Fruit fly (Drosophila melanogaster) whole organism, embryonic: ENCODE results near the gene nxf2.

Experiments
- ATbp ChIP-seq: fragments of 200-800 bp; sonication (Bioruptor generic); optimal IDR thresholded peaks from 2 replicates; lab custom pipeline; 2017; ENCODE audit warnings: missing biosample characterization, mild to moderate bottlenecking, missing genetic modification characterization, missing genetic modification reagents
- Antp ChIP-seq: fragments of 200-800 bp; sonication (Bioruptor generic); optimal IDR thresholded peaks from 3 replicates; lab custom pipeline; 2016; ENCODE audit warnings: missing biosample characterization, missing genetic modification characterization
- Asciz ChIP-seq: fragments of 200-800 bp; sonication (Bioruptor generic); optimal IDR thresholded peaks from 2 replicates; lab custom pipeline; 2017; ENCODE audit warnings: missing biosample characterization, mild to moderate bottlenecking, missing genetic modification characterization, missing genetic modification reagents
- BtbVII ChIP-seq: fragments of 200-800 bp; sonication (Bioruptor generic); optimal IDR thresholded peaks from 3 replicates; lab custom pipeline; 2017; ENCODE audit warnings: missing biosample characterization, mild to moderate bottlenecking, missing genetic modification characterization
- CG12942 ChIP-seq: fragments of 200-800 bp; sonication (Bioruptor generic); optimal IDR thresholded peaks from 3 replicates; lab custom pipeline; 2016; ENCODE audit warnings: missing biosample characterization, missing genetic modification characterization
- CG13775 ChIP-seq: fragments of 200-800 bp; sonication (Bioruptor generic); optimal IDR thresholded peaks from 3 replicates; lab custom pipeline; 2017; ENCODE audit warnings: missing biosample characterization, mild to moderate bottlenecking, missing genetic modification characterization
- CG15479 ChIP-seq: fragments of 200-800 bp; sonication (Bioruptor generic); optimal IDR thresholded peaks from 3 replicates; lab custom pipeline; 2019; ENCODE audit warnings: missing biosample characterization, mild to moderate bottlenecking, missing genetic modification characterization, moderate library complexity
- CG18262 ChIP-seq: fragments of 200-800 bp; optimal IDR thresholded peaks from 3 replicates; lab custom pipeline; 2019; ENCODE audit warnings: missing biosample characterization, mild to moderate bottlenecking, missing genetic modification characterization, moderate library complexity
- CG32767 ChIP-seq: fragments of 200-800 bp; sonication (Bioruptor generic); IDR thresholded peaks from 2 replicates; pipeline ENCODE4 v1.3.6; 2022; ENCODE audit warnings: missing biosample characterization, missing genetic modification characterization
- CG3407 ChIP-seq: fragments of 200-800 bp; sonication (Bioruptor generic); optimal IDR thresholded peaks from 2 replicates; lab custom pipeline; 2018; ENCODE audit warnings: missing biosample characterization, mild to moderate bottlenecking, missing genetic modification characterization
- CG3847 ChIP-seq: fragments of 200-800 bp; sonication (Bioruptor generic); IDR thresholded peaks from 2 replicates; pipeline ENCODE4 v1.3.6; 2022; ENCODE audit warnings: missing biosample characterization, missing genetic modification characterization
- CG4424 ChIP-seq: fragments of 200-800 bp; sonication (Bioruptor generic); optimal IDR thresholded peaks from 3 replicates; lab custom pipeline; 2016; ENCODE audit warnings: missing biosample characterization, missing genetic modification characterization
- CG7928 ChIP-seq: fragments of 200-800 bp; sonication (Bioruptor generic); optimal IDR thresholded peaks from 2 replicates; lab custom pipeline; 2017; ENCODE audit warnings: missing biosample characterization, mild to moderate bottlenecking, missing genetic modification characterization
- CG9609 ChIP-seq: fragments of 200-800 bp; sonication (Bioruptor generic); optimal IDR thresholded peaks from 3 replicates; lab custom pipeline; 2016; ENCODE audit warnings: missing biosample characterization, missing genetic modification characterization
- CG9797 ChIP-seq: fragments of 200-800 bp; sonication (Bioruptor generic); optimal IDR thresholded peaks from 3 replicates; lab custom pipeline; 2018; ENCODE audit warnings: missing biosample characterization, mild to moderate bottlenecking, missing genetic modification characterization
- Chrac-16 ChIP-seq: fragments of 200-800 bp; sonication (Bioruptor generic); optimal IDR thresholded peaks from 3 replicates; lab custom pipeline; 2016; ENCODE audit warnings: missing biosample characterization, missing genetic modification characterization
- Dfd ChIP-seq, 2 experiments: fragments of >200 bp; optimal IDR thresholded peaks; 2 replicates each; lab custom pipeline; 2017; ENCODE audit warnings: missing biosample characterization in 2 of 2, missing genetic modification characterization in 2 of 2
- Doc3 ChIP-seq: fragments of 200-800 bp; sonication (Bioruptor generic); IDR thresholded peaks from 3 replicates; pipeline ENCODE4 v1.3.6; 2022; ENCODE audit warnings: missing biosample characterization, missing genetic modification characterization; ENCODE audit not compliant: partially characterized antibody
- E2f1 ChIP-seq: fragments of 200-800 bp; sonication (Bioruptor generic); IDR thresholded peaks from 2 replicates; pipeline ENCODE4 v1.3.6; 2022; ENCODE audit warnings: missing biosample characterization, missing genetic modification characterization
- H2.0 ChIP-seq: fragments of 200-800 bp; sonication (Bioruptor generic); IDR thresholded peaks from 2 replicates; pipeline ENCODE4 v1.3.6; 2022; ENCODE audit warnings: missing biosample characterization, missing genetic modification characterization
- HmgZ ChIP-seq: fragments of 200-800 bp; sonication (Bioruptor generic); optimal IDR thresholded peaks from 2 replicates; lab custom pipeline; 2018; ENCODE audit warnings: missing biosample characterization, mild to moderate bottlenecking, missing genetic modification characterization
- Hmx ChIP-seq: fragments of 200-800 bp; sonication (Bioruptor generic); optimal IDR thresholded peaks from 2 replicates; lab custom pipeline; 2016; ENCODE audit warnings: missing biosample characterization, missing genetic modification characterization
- Lpt ChIP-seq: fragments of >200 bp; optimal IDR thresholded peaks from 2 replicates; lab custom pipeline; 2018; ENCODE audit warnings: missing biosample characterization, missing genetic modification characterization
- NC2β ChIP-seq: fragments of 200-800 bp; sonication (Bioruptor generic); optimal IDR thresholded peaks from 2 replicates; lab custom pipeline; 2016; ENCODE audit warnings: missing biosample characterization, missing genetic modification characterization
- Nf-YB ChIP-seq: fragments of 200-800 bp; sonication (Bioruptor generic); optimal IDR thresholded peaks from 3 replicates; lab custom pipeline; 2019; ENCODE audit warnings: missing biosample characterization, mild to moderate bottlenecking, missing genetic modification characterization, moderate library complexity
- Nf-YC ChIP-seq: fragments of 200-800 bp; optimal IDR thresholded peaks from 3 replicates; lab custom pipeline; 2019; ENCODE audit warnings: missing biosample characterization, mild to moderate bottlenecking, missing genetic modification characterization, moderate library complexity
- Ptx1 ChIP-seq: fragments of 200-800 bp; sonication (Bioruptor generic); IDR thresholded peaks from 2 replicates; pipeline ENCODE4 v1.3.6; 2022; ENCODE audit warnings: missing biosample characterization, missing genetic modification characterization
- chn ChIP-seq: fragments of 200-800 bp; sonication (Bioruptor generic); optimal IDR thresholded peaks from 2 replicates; lab custom pipeline; 2016; ENCODE audit warnings: missing biosample characterization, missing genetic modification characterization
- crol ChIP-seq: fragments of 200-800 bp; sonication (Bioruptor generic); IDR thresholded peaks from 2 replicates; pipeline ENCODE4 v1.3.6; 2022; ENCODE audit warnings: missing biosample characterization, missing genetic modification characterization
- da ChIP-seq: fragments of 200-800 bp; sonication (Bioruptor generic); optimal IDR thresholded peaks from 2 replicates; lab custom pipeline; 2016; ENCODE audit warnings: missing biosample characterization, missing genetic modification characterization
- dmrt99B ChIP-seq: fragments of 200-800 bp; sonication (Bioruptor generic); optimal IDR thresholded peaks from 2 replicates; lab custom pipeline; 2018; ENCODE audit warnings: missing biosample characterization, mild to moderate bottlenecking, missing genetic modification characterization, moderate library complexity
- ewg ChIP-seq: fragments of 200-800 bp; sonication (Bioruptor generic); optimal IDR thresholded peaks from 3 replicates; lab custom pipeline; 2017; ENCODE audit warnings: mild to moderate bottlenecking, missing biosample characterization, missing genetic modification reagents, missing genetic modification characterization
- fu2 ChIP-seq: fragments of 200-800 bp; sonication (Bioruptor generic); optimal IDR thresholded peaks from 2 replicates; lab custom pipeline; 2016; ENCODE audit warnings: missing biosample characterization, missing genetic modification characterization
- gcm ChIP-seq: fragments of 200-800 bp; sonication (Bioruptor generic); optimal IDR thresholded peaks from 2 replicates; lab custom pipeline; 2019; ENCODE audit warnings: missing biosample characterization, mild to moderate bottlenecking, missing genetic modification characterization, moderate library complexity
- grau ChIP-seq: fragments of 200-800 bp; optimal IDR thresholded peaks from 3 replicates; lab custom pipeline; 2019; ENCODE audit warnings: missing biosample characterization, mild to moderate bottlenecking, missing genetic modification characterization, moderate library complexity
- gsb-n ChIP-seq: fragments of 200-800 bp; sonication (Bioruptor generic); optimal IDR thresholded peaks from 3 replicates; lab custom pipeline; 2018; ENCODE audit warnings: missing biosample characterization, mild to moderate bottlenecking, missing genetic modification characterization
- hth ChIP-seq: fragments of >200 bp; optimal IDR thresholded peaks from 2 replicates; lab custom pipeline; 2017; ENCODE audit warnings: inconsistent platforms
- kay ChIP-seq: fragments of 200-800 bp; sonication (Bioruptor generic); optimal IDR thresholded peaks from 2 replicates; lab custom pipeline; 2016; ENCODE audit warnings: missing biosample characterization, missing genetic modification characterization
- ken ChIP-seq: fragments of 200-800 bp; sonication (Bioruptor generic); IDR thresholded peaks from 3 replicates; pipeline ENCODE4 v1.3.6; 2022; ENCODE audit warnings: missing biosample characterization, missing genetic modification characterization
- nerfin-1 ChIP-seq: fragments of 200-800 bp; sonication (Bioruptor generic); optimal IDR thresholded peaks from 3 replicates; lab custom pipeline; 2019; ENCODE audit warnings: missing biosample characterization, mild to moderate bottlenecking, missing genetic modification characterization, moderate library complexity
- pita ChIP-seq: fragments of 200-800 bp; sonication (Bioruptor generic); optimal IDR thresholded peaks from 2 replicates; lab custom pipeline; 2017; ENCODE audit warnings: missing biosample characterization, mild to moderate bottlenecking, missing genetic modification characterization
- prd ChIP-seq, 3 experiments: fragments of >200 bp in 2 of 3; fragments of 200-800 bp in 1 of 3; sonication (Bioruptor generic) in 1 of 3; optimal IDR thresholded peaks in 2 of 3; IDR thresholded peaks in 1 of 3; 2 replicates in 2 of 3; 3 replicates in 1 of 3; pipeline versions ENCODE4 v1.3.6 to Lab custom; 2017 to 2022; ENCODE audit warnings: missing biosample characterization in 1 of 3, missing genetic modification characterization in 1 of 3
- schlank ChIP-seq: fragments of 200-800 bp; sonication (Bioruptor generic); optimal IDR thresholded peaks from 2 replicates; lab custom pipeline; 2018; ENCODE audit warnings: missing biosample characterization, mild to moderate bottlenecking, missing genetic modification characterization
- sd ChIP-seq: fragments of 200-800 bp; sonication (Bioruptor generic); optimal IDR thresholded peaks from 3 replicates; lab custom pipeline; 2018; ENCODE audit warnings: missing biosample characterization, mild to moderate bottlenecking, missing genetic modification characterization, moderate library complexity
- slp2 ChIP-seq: fragments of 200-800 bp; sonication (Bioruptor generic); optimal IDR thresholded peaks from 2 replicates; lab custom pipeline; 2016; ENCODE audit warnings: missing biosample characterization, missing genetic modification characterization
- sna ChIP-seq: fragments of 200-800 bp; sonication (Bioruptor generic); IDR thresholded peaks from 2 replicates; pipeline ENCODE4 v1.3.6; 2022; ENCODE audit warnings: missing biosample characterization, missing genetic modification characterization; ENCODE audit not compliant: partially characterized antibody
- tx ChIP-seq: fragments of 200-800 bp; sonication (Bioruptor generic); optimal IDR thresholded peaks from 2 replicates; lab custom pipeline; 2016; ENCODE audit warnings: missing biosample characterization, missing genetic modification characterization
- wek ChIP-seq: fragments of 200-800 bp; sonication (Bioruptor generic); optimal IDR thresholded peaks from 3 replicates; lab custom pipeline; 2018; ENCODE audit warnings: missing biosample characterization, mild to moderate bottlenecking, missing genetic modification characterization, moderate library complexity
- z ChIP-seq: fragments of 200-800 bp; sonication (Bioruptor generic); IDR thresholded peaks from 3 replicates; pipeline ENCODE4 v1.3.6; 2022; ENCODE audit warnings: missing biosample characterization, missing genetic modification characterization
- zf30C ChIP-seq: fragments of 200-800 bp; sonication (Bioruptor generic); optimal IDR thresholded peaks from 3 replicates; lab custom pipeline; 2018; ENCODE audit warnings: missing biosample characterization, mild to moderate bottlenecking, missing genetic modification characterization
- zfh1 ChIP-seq: fragments of 200-800 bp; sonication (Bioruptor generic); IDR thresholded peaks from 3 replicates; pipeline ENCODE4 v1.3.6; 2022; ENCODE audit warnings: missing biosample characterization, missing genetic modification characterization

Gene nxf2

dm6 chr3L:16581201-16581705, 1.1 kb upstream of the nxf2 start, which contains the start of gene Smn (continued):
- TF ChIP-seq chn (GFP tag; lab: Kevin White, UChicago) (peak; percentile 29), grau (peak; percentile 53), Antp (GFP tag; lab: Kevin White, UChicago) (peak; percentile 22), BtbVII (GFP tag; lab: Kevin White, UChicago) (no peak), Ptx1 (GFP tag; lab: Robert Waterston, UW) (no peak; the same call in 1 of the 2 replicates), Dfd (GFP tag; optimal IDR thresholded peaks at IDR 0.05; lab: Kevin White, UChicago) (no peak), CG7928 (GFP tag; lab: Kevin White, UChicago) (peak; percentile 26), CG18262 (tag; lab: Kevin White, UChicago) (peak; percentile 36), Nf-YC (tag; lab: Kevin White, UChicago) (peak; percentile 21), H2.0 (no peak), gcm (no peak), CG4424 (peak; percentile 37), CG3407 (GFP tag; lab: Kevin White, UChicago) (peak; percentile 34), gsb-n (no peak), zf30C (no peak), HmgZ (tag; lab: Kevin White, UChicago) (peak; percentile 29), schlank (tag; lab: Kevin White, UChicago) (no peak), CG13775 (GFP tag; lab: Kevin White, UChicago) (peak; percentile 17), ewg (GFP tag; lab: Kevin White, UChicago) (no peak), Hmx (GFP tag; lab: Kevin White, UChicago) (no peak), CG32767 (GFP tag; lab: Robert Waterston, UW) (no peak), CG12942 (GFP tag; lab: Kevin White, UChicago) (peak; percentile 22), CG9797 (GFP tag; lab: Kevin White, UChicago) (no peak), pita (no peak), ken (GFP tag; lab: Robert Waterston, UW) (no peak), Asciz (GFP tag; lab: Kevin White, UChicago) (no peak), fu2 (GFP tag; lab: Kevin White, UChicago) (peak; percentile 51), Chrac-16 (peak; percentile 53), crol (GFP tag; lab: Robert Waterston, UW) (no peak), slp2 (GFP tag; lab: Kevin White, UChicago) (peak; percentile 41), nerfin-1 (tag; lab: Kevin White, UChicago) (peak; percentile 42), wek (GFP tag; lab: Kevin White, UChicago) (no peak), prd (optimal IDR thresholded peaks at IDR 0.05; lab: Kevin White, UChicago) (no peak), prd (GFP tag; IDR thresholded peaks at IDR 0.05; lab: Robert Waterston, UW) (0 out of 3 replicates have a peak, but pooled peaks have one; percentile 13), CG15479 (GFP tag; lab: Kevin White, UChicago) (no peak), hth (lab: Kevin White, UChicago) (no peak), kay (GFP tag; lab: Kevin White, UChicago) (no peak), dmrt99B (tag; lab: Kevin White, UChicago) (peak; percentile 49), tx (GFP tag; lab: Kevin White, UChicago) (no peak), sd (peak; percentile 26), NC2β (GFP tag; lab: Kevin White, UChicago) (peak; percentile 38), ATbp (no peak), zfh1 (GFP tag; lab: Robert Waterston, UW) (no peak), Nf-YB (GFP tag; lab: Kevin White, UChicago) (peak; percentile 7), sna (GFP tag; lab: Robert Waterston, UW) (peak; percentile 73), Lpt (GFP tag; lab: Kevin White, UChicago) (no peak), CG9609 (peak; percentile 36), da (no peak), Doc3 (GFP tag; lab: Robert Waterston, UW) (peak; percentile 81), CG3847 (peak; percentile 55), z (no peak), E2f1 (GFP tag; lab: Robert Waterston, UW) (no peak)
